Fruit fly (Drosophila melanogaster) whole organism, embryonic: ENCODE measurements around the gene wit.

ENCODE experiments used
- Adf1 ChIP-seq: fragments of 200-800 bp; sonication (Bioruptor generic); IDR thresholded peaks from 2 replicates; pipeline ENCODE4 v1.3.6; 2022; ENCODE audit warnings: missing biosample characterization, missing genetic modification characterization
- Antp ChIP-seq: fragments of 200-800 bp; sonication (Bioruptor generic); optimal IDR thresholded peaks from 3 replicates; lab custom pipeline; 2016; ENCODE audit warnings: missing biosample characterization, missing genetic modification characterization
- CG10462 ChIP-seq: fragments of 200-800 bp; sonication (Bioruptor generic); optimal IDR thresholded peaks from 2 replicates; lab custom pipeline; 2016; ENCODE audit warnings: missing biosample characterization, missing genetic modification characterization
- CG10654 ChIP-seq: fragments of 200-800 bp; sonication (Bioruptor generic); optimal IDR thresholded peaks from 2 replicates; lab custom pipeline; 2016; ENCODE audit warnings: missing biosample characterization, missing genetic modification characterization
- CG11398 ChIP-seq: fragments of 200-800 bp; sonication (Bioruptor generic); optimal IDR thresholded peaks from 2 replicates; lab custom pipeline; 2016; ENCODE audit warnings: missing biosample characterization, missing genetic modification characterization
- CG12236 ChIP-seq: fragments of 200-800 bp; sonication (Bioruptor generic); optimal IDR thresholded peaks from 2 replicates; lab custom pipeline; 2016; ENCODE audit warnings: missing biosample characterization, missing genetic modification characterization
- CG12391 ChIP-seq: fragments of 200-800 bp; sonication (Bioruptor generic); optimal IDR thresholded peaks from 3 replicates; lab custom pipeline; 2018; ENCODE audit warnings: missing biosample characterization, mild to moderate bottlenecking, missing genetic modification characterization, moderate library complexity
- CG12769 ChIP-seq: fragments of 200-800 bp; sonication (Bioruptor generic); optimal IDR thresholded peaks from 2 replicates; lab custom pipeline; 2019; ENCODE audit warnings: missing biosample characterization, mild to moderate bottlenecking, missing genetic modification characterization, moderate library complexity
- CG13894 ChIP-seq: fragments of 200-800 bp; sonication (Bioruptor generic); optimal IDR thresholded peaks from 3 replicates; lab custom pipeline; 2018; ENCODE audit warnings: missing biosample characterization, mild to moderate bottlenecking, missing genetic modification characterization, moderate library complexity
- CG15073 ChIP-seq: fragments of 200-800 bp; sonication (Bioruptor generic); optimal IDR thresholded peaks from 2 replicates; lab custom pipeline; 2016; ENCODE audit warnings: missing biosample characterization, missing genetic modification characterization
- CG1529 ChIP-seq: fragments of 200-800 bp; sonication (Bioruptor generic); optimal IDR thresholded peaks from 3 replicates; lab custom pipeline; 2018; ENCODE audit warnings: missing biosample characterization, missing genetic modification characterization
- CG2120 ChIP-seq: fragments of 200-800 bp; sonication (Bioruptor generic); optimal IDR thresholded peaks from 3 replicates; lab custom pipeline; 2016; ENCODE audit warnings: missing biosample characterization, missing genetic modification characterization
- CG2129 ChIP-seq: fragments of 200-800 bp; sonication (Bioruptor generic); IDR thresholded peaks from 2 replicates; pipeline ENCODE4 v1.3.6; 2022; ENCODE audit warnings: missing biosample characterization, missing genetic modification characterization; ENCODE audit not compliant: partially characterized antibody
- CG2889 ChIP-seq: fragments of 200-800 bp; sonication (Bioruptor generic); IDR thresholded peaks from 3 replicates; pipeline ENCODE4 v1.3.6; 2022; ENCODE audit warnings: missing biosample characterization, missing genetic modification characterization
- CG30431 ChIP-seq: fragments of 200-800 bp; sonication (Bioruptor generic); optimal IDR thresholded peaks from 2 replicates; lab custom pipeline; 2017; ENCODE audit warnings: missing biosample characterization, missing genetic modification characterization
- CG31224 ChIP-seq: fragments of 200-800 bp; sonication (Bioruptor generic); IDR thresholded peaks from 2 replicates; pipeline ENCODE4 v1.3.6; 2022; ENCODE audit warnings: missing biosample characterization, missing genetic modification characterization
- CG3163 ChIP-seq: fragments of 200-800 bp; sonication (Bioruptor generic); optimal IDR thresholded peaks from 3 replicates; lab custom pipeline; 2016; ENCODE audit warnings: missing biosample characterization, missing genetic modification characterization
- CG33557 ChIP-seq: fragments of 200-800 bp; sonication (Bioruptor generic); optimal IDR thresholded peaks from 2 replicates; lab custom pipeline; 2019; ENCODE audit warnings: missing biosample characterization, mild to moderate bottlenecking, missing genetic modification characterization, moderate library complexity
- CG34224 ChIP-seq: fragments of 200-800 bp; sonication (Bioruptor generic); IDR thresholded peaks from 3 replicates; pipeline ENCODE4 v1.3.6; 2022; ENCODE audit warnings: missing biosample characterization, missing genetic modification characterization; ENCODE audit not compliant: partially characterized antibody
- CG34376 ChIP-seq: fragments of 200-800 bp; sonication (Bioruptor generic); optimal IDR thresholded peaks from 2 replicates; lab custom pipeline; 2018; ENCODE audit warnings: missing biosample characterization, mild to moderate bottlenecking, missing genetic modification characterization
- CG4820 ChIP-seq: fragments of 200-800 bp; sonication (Bioruptor generic); optimal IDR thresholded peaks from 3 replicates; lab custom pipeline; 2016; ENCODE audit warnings: missing biosample characterization, missing genetic modification characterization
- CG6254 ChIP-seq: fragments of 200-800 bp; sonication (Bioruptor generic); optimal IDR thresholded peaks from 3 replicates; lab custom pipeline; 2017; ENCODE audit warnings: mild to moderate bottlenecking, missing biosample characterization, missing genetic modification reagents, missing genetic modification characterization
- CG9876 ChIP-seq: fragments of 200-800 bp; sonication (Bioruptor generic); optimal IDR thresholded peaks from 2 replicates; lab custom pipeline; 2016; ENCODE audit warnings: missing biosample characterization, missing genetic modification characterization
- CG9932 ChIP-seq: fragments of 200-800 bp; sonication (Bioruptor generic); IDR thresholded peaks from 2 replicates; pipeline ENCODE4 v1.3.6; 2022; ENCODE audit warnings: missing biosample characterization, missing genetic modification characterization
- Deaf1 ChIP-seq: fragments of 200-800 bp; optimal IDR thresholded peaks from 3 replicates; lab custom pipeline; 2019; ENCODE audit warnings: missing biosample characterization, mild to moderate bottlenecking, missing genetic modification characterization, moderate library complexity
- Doc2 ChIP-seq: fragments of 200-800 bp; sonication (Bioruptor generic); IDR thresholded peaks from 2 replicates; pipeline ENCODE4 v1.3.6; 2022; ENCODE audit warnings: missing biosample characterization, missing genetic modification characterization
- Fer2 ChIP-seq: fragments of 200-800 bp; sonication (Bioruptor generic); optimal IDR thresholded peaks from 2 replicates; lab custom pipeline; 2018; ENCODE audit warnings: missing biosample characterization, mild to moderate bottlenecking, missing genetic modification characterization, moderate library complexity
- GATAe ChIP-seq: fragments of 200-800 bp; sonication (Bioruptor generic); conservative IDR thresholded peaks from 2 replicates; pipeline ENCODE4 v1.3.6; 2022; ENCODE audit warnings: missing biosample characterization, missing genetic modification characterization
- Hmr ChIP-seq: fragments of 200-800 bp; sonication (Bioruptor generic); optimal IDR thresholded peaks from 3 replicates; lab custom pipeline; 2017; ENCODE audit warnings: mild to moderate bottlenecking, missing biosample characterization, missing genetic modification reagents, missing genetic modification characterization
- Meics ChIP-seq: fragments of 200-800 bp; sonication (Bioruptor generic); optimal IDR thresholded peaks from 2 replicates; lab custom pipeline; 2017; ENCODE audit warnings: missing biosample characterization, mild to moderate bottlenecking, missing genetic modification characterization
- PHDP ChIP-seq: fragments of 200-800 bp; sonication (Bioruptor generic); optimal IDR thresholded peaks from 3 replicates; lab custom pipeline; 2018; ENCODE audit warnings: missing biosample characterization, mild to moderate bottlenecking, missing genetic modification characterization, moderate library complexity
- ap ChIP-seq: fragments of 200-800 bp; sonication (Bioruptor generic); IDR thresholded peaks from 2 replicates; pipeline ENCODE4 v1.3.6; 2022; ENCODE audit warnings: missing biosample characterization, missing genetic modification characterization
- ara ChIP-seq: fragments of 200-800 bp; sonication (Bioruptor generic); IDR thresholded peaks from 2 replicates; pipeline ENCODE4 v1.3.6; 2022; ENCODE audit warnings: missing biosample characterization, missing genetic modification characterization
- ato ChIP-seq: fragments of 200-800 bp; sonication (Bioruptor generic); IDR thresholded peaks from 2 replicates; pipeline ENCODE4 v1.3.6; 2022; ENCODE audit warnings: missing biosample characterization, missing genetic modification characterization; ENCODE audit not compliant: partially characterized antibody
- bsh ChIP-seq, 2 experiments: fragments of 200-800 bp; sonication (Bioruptor generic); optimal IDR thresholded peaks; 2 replicates each; lab custom pipeline; 2017 to 2018; ENCODE audit warnings: mild to moderate bottlenecking in 2 of 2, missing biosample characterization in 2 of 2, missing genetic modification characterization in 2 of 2, moderate library complexity in 1 of 2
- chif ChIP-seq, 2 experiments: fragments of 200-800 bp; sonication (Bioruptor generic); optimal IDR thresholded peaks; 3 replicates each; lab custom pipeline; 2016; ENCODE audit warnings: missing biosample characterization in 2 of 2, missing genetic modification characterization in 2 of 2
- chm ChIP-seq: fragments of 200-800 bp; sonication (Bioruptor generic); IDR thresholded peaks from 2 replicates; pipeline ENCODE4 v1.3.6; 2022; ENCODE audit warnings: missing biosample characterization, missing genetic modification characterization
- en ChIP-seq: fragments of 200-800 bp; sonication (Bioruptor generic); optimal IDR thresholded peaks from 2 replicates; lab custom pipeline; 2016; ENCODE audit warnings: missing biosample characterization, missing genetic modification characterization
- gt ChIP-seq: fragments of 200-800 bp; sonication (Bioruptor generic); IDR thresholded peaks from 2 replicates; pipeline ENCODE4 v1.3.6; 2022; ENCODE audit warnings: missing biosample characterization, missing genetic modification characterization
- jigr1 ChIP-seq: fragments of 200-800 bp; sonication (Bioruptor generic); IDR thresholded peaks from 3 replicates; pipeline ENCODE4 v1.3.6; 2022; ENCODE audit warnings: missing biosample characterization, missing genetic modification characterization
- lab ChIP-seq: fragments of 200-800 bp; sonication (Bioruptor generic); optimal IDR thresholded peaks from 3 replicates; lab custom pipeline; 2017; ENCODE audit warnings: missing biosample characterization, missing genetic modification characterization, mild to moderate bottlenecking, moderate library complexity, missing genetic modification reagents
- mam ChIP-seq: fragments of 200-800 bp; sonication (Bioruptor generic); optimal IDR thresholded peaks from 3 replicates; lab custom pipeline; 2016; ENCODE audit warnings: missing biosample characterization, missing genetic modification characterization
- pzg ChIP-seq: fragments of 200-800 bp; sonication (Bioruptor generic); optimal IDR thresholded peaks from 3 replicates; lab custom pipeline; 2018; ENCODE audit warnings: missing biosample characterization, mild to moderate bottlenecking, missing genetic modification characterization, moderate library complexity
- row ChIP-seq: fragments of 200-800 bp; sonication (Bioruptor generic); IDR thresholded peaks from 3 replicates; pipeline ENCODE4 v1.3.6; 2022; ENCODE audit warnings: missing biosample characterization, missing genetic modification characterization
- salm ChIP-seq: fragments of 200-800 bp; sonication (Bioruptor generic); optimal IDR thresholded peaks from 2 replicates; lab custom pipeline; 2018; ENCODE audit warnings: missing biosample characterization, mild to moderate bottlenecking, missing genetic modification characterization
- sd ChIP-seq: fragments of 200-800 bp; sonication (Bioruptor generic); optimal IDR thresholded peaks from 3 replicates; lab custom pipeline; 2018; ENCODE audit warnings: missing biosample characterization, mild to moderate bottlenecking, missing genetic modification characterization, moderate library complexity
- trh ChIP-seq: fragments of 200-800 bp; sonication (Bioruptor generic); optimal IDR thresholded peaks from 2 replicates; lab custom pipeline; 2016; ENCODE audit warnings: missing biosample characterization, missing genetic modification characterization
- unpg ChIP-seq: fragments of 200-800 bp; sonication (Bioruptor generic); optimal IDR thresholded peaks from 3 replicates; lab custom pipeline; 2018; ENCODE audit warnings: missing biosample characterization, mild to moderate bottlenecking, missing genetic modification characterization, moderate library complexity
- zfh2 ChIP-seq: fragments of 200-800 bp; sonication (Bioruptor generic); optimal IDR thresholded peaks from 2 replicates; lab custom pipeline; 2016; ENCODE audit warnings: missing biosample characterization, missing genetic modification characterization

Gene wit

DNA sequence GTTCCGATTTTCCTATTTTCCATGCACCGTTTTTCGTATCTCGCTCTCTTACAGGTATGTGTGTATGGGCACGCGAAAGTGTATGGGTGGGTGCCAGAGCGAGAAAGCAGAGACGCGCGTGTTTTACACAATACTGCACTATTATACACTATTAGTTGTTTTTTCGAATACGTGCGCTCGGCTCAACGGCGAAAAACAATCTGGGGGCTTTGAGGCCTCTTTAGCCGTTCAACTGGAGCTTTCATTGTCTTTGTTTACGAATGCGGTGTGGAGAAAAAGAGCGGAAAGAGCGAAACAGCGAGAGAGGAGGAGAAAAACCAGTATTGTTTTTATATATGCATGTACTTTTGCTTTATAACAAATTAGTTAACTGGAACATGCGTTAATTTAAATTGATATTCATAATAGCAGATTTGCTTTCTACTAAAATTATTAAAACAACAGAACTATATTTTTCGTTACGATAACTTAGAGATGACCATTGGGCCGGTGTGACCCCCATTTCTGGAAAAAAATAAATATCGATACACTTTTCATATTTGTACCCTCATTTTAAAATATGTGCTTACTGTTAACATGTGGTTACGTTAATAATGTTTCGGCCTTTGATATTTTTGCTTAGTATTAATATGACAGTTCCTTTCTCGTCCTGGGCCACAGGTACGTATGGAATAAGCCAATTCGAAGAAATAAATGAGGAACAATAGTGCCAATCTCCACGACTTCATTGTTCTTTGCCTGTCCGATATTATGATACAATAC lies 31.2 kb upstream of the wit start, which contains the start of gene CG14995 (continued):
- TF ChIP-seq Meics (GFP tag; lab: Kevin White, UChicago) (peak; percentile 20), CG9876 (GFP tag; lab: Kevin White, UChicago) (no peak), CG10654 (GFP tag; lab: Kevin White, UChicago) (no peak), sd (tag; lab: Kevin White, UChicago) (peak; percentile 79), Antp (GFP tag; lab: Kevin White, UChicago) (no peak), Deaf1 (peak; percentile 64), CG4820 (GFP tag; lab: Kevin White, UChicago) (no peak), pzg (peak; percentile 61), chif (GFP tag; optimal IDR thresholded peaks at IDR 0.05; lab: Kevin White, UChicago) (no peak), CG2889 (GFP tag; lab: Robert Waterston, UW) (no peak), CG31224 (GFP tag; lab: Robert Waterston, UW) (no peak), CG34376 (peak; percentile 71), ap (no peak), CG33557 (GFP tag; lab: Kevin White, UChicago) (no peak), CG3163 (GFP tag; lab: Kevin White, UChicago) (peak; percentile 31), GATAe (GFP tag; lab: Robert Waterston, UW) (no peak), zfh2 (GFP tag; lab: Kevin White, UChicago) (no peak), CG12769 (tag; lab: Kevin White, UChicago) (peak; percentile 44), CG12391 (peak; percentile 0), Hmr (GFP tag; lab: Kevin White, UChicago) (peak; percentile 45), Adf1 (GFP tag; lab: Robert Waterston, UW) (peak; percentile 45; the same call in 1 of the 2 replicates), CG10462 (no peak), bsh (GFP tag; optimal IDR thresholded peaks at IDR 0.05; lab: Kevin White, UChicago) (peak in 1 of 2 experiments; percentile 0), trh (GFP tag; lab: Kevin White, UChicago) (no peak), CG2120 (GFP tag; lab: Kevin White, UChicago) (no peak), en (GFP tag; lab: Kevin White, UChicago) (no peak), CG34224 (peak; percentile 28; the same call in 2 of the 3 replicates), Fer2 (tag; lab: Kevin White, UChicago) (no peak), CG11398 (GFP tag; lab: Kevin White, UChicago) (no peak), row (GFP tag; lab: Robert Waterston, UW) (peak; percentile 49), PHDP (tag; lab: Kevin White, UChicago) (peak; percentile 50), unpg (GFP tag; lab: Kevin White, UChicago) (no peak), CG30431 (GFP tag; lab: Kevin White, UChicago) (no peak), ato (peak; percentile 33; the same call in 1 of the 2 replicates), lab (GFP tag; lab: Kevin White, UChicago) (peak; percentile 67), CG6254 (no peak), CG15073 (no peak), salm (tag; lab: Kevin White, UChicago) (peak; percentile 21), Doc2 (no peak), chm (GFP tag; lab: Robert Waterston, UW) (peak; percentile 74; the same call in 1 of the 2 replicates), mam (no peak), gt (GFP tag; lab: Robert Waterston, UW) (no peak), CG1529 (GFP tag; lab: Kevin White, UChicago) (no peak), CG2129 (GFP tag; lab: Robert Waterston, UW) (0 out of 2 replicates have a peak, but pooled peaks have one; percentile 19), CG12236 (GFP tag; lab: Kevin White, UChicago) (no peak), CG13894 (tag; lab: Kevin White, UChicago) (peak; percentile 62), jigr1 (no peak), ara (GFP tag; lab: Robert Waterston, UW) (no peak), CG9932 (no peak)
